Fruit fly (Drosophila melanogaster) S2 (cell line): ENCODE results near the gene Ost48.

Source experiments
- CG8478 ChIP-seq: fragments of >200 bp; optimal IDR thresholded peaks from 2 replicates; lab custom pipeline; 2018
- CTCF ChIP-seq, 2 experiments: fragments of >200 bp; optimal IDR thresholded peaks; 2 replicates each; lab custom pipeline; 2018

Gene Ost48

dm6 chrX:9110155-9110909, 48.0 kb downstream of the Ost48 start:
- TF ChIP-seq CG8478 (lab: Kevin White, UChicago) (no peak), CTCF (optimal IDR thresholded peaks at IDR 0.05; lab: Kevin White, UChicago) (no peak)

DNA sequence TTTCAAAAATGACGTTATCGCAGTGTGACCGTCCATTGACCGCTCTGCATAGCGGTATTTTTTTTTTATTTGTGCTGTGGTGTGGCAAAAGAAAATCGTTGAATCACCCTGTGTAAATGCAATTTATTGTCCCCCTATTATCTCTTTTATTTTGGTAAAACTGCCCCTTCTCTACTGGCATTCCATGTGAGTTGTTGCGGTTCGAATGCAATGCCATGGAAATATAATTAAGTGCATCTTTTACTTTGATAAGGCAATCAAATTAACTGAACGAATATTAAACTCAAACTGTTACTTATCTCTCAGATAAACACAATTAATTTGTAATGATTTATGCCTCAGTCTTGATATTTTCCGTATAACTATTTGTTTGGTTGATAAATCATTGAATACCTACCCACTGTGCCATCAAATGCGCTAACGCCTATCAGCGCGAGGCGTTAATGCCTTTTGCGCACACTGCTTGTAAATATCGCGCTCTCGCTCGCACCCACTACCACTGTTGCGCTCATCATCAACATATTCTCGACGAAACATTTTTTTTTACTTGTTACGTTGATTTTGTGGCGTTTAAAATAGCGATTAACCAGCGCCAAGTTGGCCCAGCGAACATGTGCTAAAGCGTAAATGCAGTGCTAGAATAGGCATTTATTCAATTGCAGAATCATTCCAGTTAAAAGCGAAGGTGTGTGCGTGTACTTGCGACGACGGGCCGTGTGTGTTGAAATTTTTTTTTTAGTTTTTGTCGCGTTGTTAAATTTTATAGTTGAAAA, 49.1 kb downstream of the Ost48 start:
- TF ChIP-seq CG8478 (lab: Kevin White, UChicago), result no peak
- no peak for TF ChIP-seq CTCF (optimal IDR thresholded peaks at IDR 0.05; lab: Kevin White, UChicago)

dm6 chrX:9108387-9108786, 49.9 kb downstream of the Ost48 start, which contains the start of gene AP-1gamma:
AP-1gamma (plus strand) TSS chrX:9108691.
- no peak for TF ChIP-seq CG8478 (lab: Kevin White, UChicago)
- TF ChIP-seq CTCF (optimal IDR thresholded peaks at IDR 0.05; lab: Kevin White, UChicago), result no peak
